Fruit fly (Drosophila melanogaster): ENCODE measurements around the gene CG12483.

CG12483 gene

DNA sequence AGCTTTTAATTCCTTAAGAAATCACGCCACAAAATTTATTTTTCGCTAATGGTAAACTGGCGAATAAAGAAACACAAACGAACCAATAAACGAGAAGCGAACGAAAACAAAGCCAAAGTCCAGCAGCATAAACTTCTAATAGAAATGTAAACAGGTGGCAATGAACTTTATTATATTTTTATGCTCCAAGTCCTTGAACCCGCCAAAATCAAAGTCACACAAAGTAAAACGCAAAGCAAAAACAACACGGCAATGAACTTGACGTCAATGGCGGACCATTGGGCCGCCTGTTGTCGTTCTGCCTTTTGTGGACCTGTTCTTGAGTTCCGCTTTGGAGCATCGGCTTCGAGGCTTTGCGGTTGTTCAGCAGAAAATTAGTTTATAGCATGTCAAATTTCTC lies 36.7 kb upstream of the CG12483 start:
- TF ChIP-seq Mio (GFP tag; optimal IDR thresholded peaks at IDR 0.05) (no peak), jim (GFP tag; optimal IDR thresholded peaks at IDR 0.05) (no peak)

DNA sequence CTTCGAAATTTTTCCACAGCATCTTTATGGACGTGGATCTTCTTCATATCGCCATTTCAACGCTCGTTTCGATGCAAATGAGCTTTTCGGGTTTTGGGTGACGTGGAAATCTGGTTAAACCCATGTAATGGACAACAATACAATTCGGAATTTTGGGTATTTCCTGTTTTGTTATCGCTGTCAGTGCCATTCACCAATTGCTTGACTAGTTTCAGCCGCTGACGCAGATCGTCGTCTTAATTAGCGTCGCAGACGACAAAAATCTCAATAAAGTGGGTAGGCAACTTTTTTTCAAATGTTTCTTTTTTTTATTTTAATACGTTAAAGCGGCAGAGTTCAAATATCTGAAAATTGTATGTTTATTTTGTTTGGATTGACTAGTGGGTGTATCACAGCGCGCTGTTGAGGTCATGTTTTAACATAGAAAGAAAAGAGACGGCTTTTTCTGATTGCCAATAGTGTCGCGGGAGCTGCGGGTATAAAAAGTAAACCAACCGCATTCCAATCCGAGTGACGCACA lies 35.7 kb upstream of the CG12483 start:
- TF ChIP-seq br (GFP tag; optimal IDR thresholded peaks at IDR 0.05) (no peak), Mio (GFP tag; optimal IDR thresholded peaks at IDR 0.05) (no peak), pan (optimal IDR thresholded peaks at IDR 0.05) (no peak), Rel (GFP tag; optimal IDR thresholded peaks at IDR 0.05) (no peak), Rel (tag; optimal IDR thresholded peaks at IDR 0.05) (no peak), Vsx2 (GFP tag; optimal IDR thresholded peaks at IDR 0.05; ENCODE audit: partially characterized antibody) (no peak), CG9705 (GFP tag; optimal IDR thresholded peaks at IDR 0.05) (no peak), h (GFP tag; optimal IDR thresholded peaks at IDR 0.05) (no peak), jim (GFP tag; optimal IDR thresholded peaks at IDR 0.05) (no peak), Dif (GFP tag; optimal IDR thresholded peaks at IDR 0.05; ENCODE audit: partially characterized antibody) (no peak), usp (GFP tag; optimal IDR thresholded peaks at IDR 0.05) (no peak), CrebA (GFP tag; optimal IDR thresholded peaks at IDR 0.05; ENCODE audit: borderline replicate concordance) (no peak), Hnf4 (GFP tag; optimal IDR thresholded peaks at IDR 0.05) (no peak), N (GFP tag; optimal IDR thresholded peaks at IDR 0.05) (no peak), fru (GFP tag; optimal IDR thresholded peaks at IDR 0.05) (no peak)

DNA sequence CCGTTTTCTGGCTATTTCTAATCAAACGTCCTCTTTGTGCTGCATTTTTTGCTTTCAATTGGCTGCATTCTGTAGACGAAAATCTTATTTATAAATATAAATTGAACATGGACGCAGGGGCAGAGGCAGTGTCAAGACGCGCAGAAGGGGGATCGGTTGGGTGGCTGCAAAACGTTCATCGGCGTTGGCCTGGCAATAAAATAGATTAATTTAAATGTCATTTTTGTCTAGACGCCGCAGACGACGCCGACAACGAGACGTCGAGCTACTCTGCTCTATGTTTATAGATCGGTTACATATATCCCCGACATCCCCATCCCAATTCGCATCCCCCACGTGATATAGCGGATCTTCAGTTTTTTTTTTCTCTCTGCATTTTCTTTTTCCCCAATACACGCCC lies 35.2 kb upstream of the CG12483 start:
- no peak for TF ChIP-seq fru (GFP tag; optimal IDR thresholded peaks at IDR 0.05)
- TF ChIP-seq Hr78 (GFP tag; optimal IDR thresholded peaks at IDR 0.05): no peak
- no peak for TF ChIP-seq dmrt93B (GFP tag; optimal IDR thresholded peaks at IDR 0.05)
- TF ChIP-seq Dfd (GFP tag; optimal IDR thresholded peaks at IDR 0.05): no peak
- no peak for TF ChIP-seq pan (optimal IDR thresholded peaks at IDR 0.05)
- no peak for TF ChIP-seq GATAd (GFP tag; optimal IDR thresholded peaks at IDR 0.05)
- TF ChIP-seq rgr (GFP tag; optimal IDR thresholded peaks at IDR 0.05): no peak
- no peak for TF ChIP-seq CG9705 (GFP tag; optimal IDR thresholded peaks at IDR 0.05)
- no peak for TF ChIP-seq OdsH (GFP tag; optimal IDR thresholded peaks at IDR 0.05)
- TF ChIP-seq CG32264 (GFP tag; optimal IDR thresholded peaks at IDR 0.05): no peak
- TF ChIP-seq HLH106 (tag; optimal IDR thresholded peaks at IDR 0.05): no peak
- no peak for TF ChIP-seq ey (GFP tag; optimal IDR thresholded peaks at IDR 0.05)
- TF ChIP-seq woc (GFP tag; optimal IDR thresholded peaks at IDR 0.05): no peak
- no peak for TF ChIP-seq usp (GFP tag; optimal IDR thresholded peaks at IDR 0.05)
- TF ChIP-seq Myc (optimal IDR thresholded peaks at IDR 0.05): no peak
- no peak for TF ChIP-seq Sp1 (GFP tag; optimal IDR thresholded peaks at IDR 0.05)
- TF ChIP-seq lola (GFP tag; optimal IDR thresholded peaks at IDR 0.05): no peak
- no peak for TF ChIP-seq Jra (GFP tag; optimal IDR thresholded peaks at IDR 0.05)

DNA sequence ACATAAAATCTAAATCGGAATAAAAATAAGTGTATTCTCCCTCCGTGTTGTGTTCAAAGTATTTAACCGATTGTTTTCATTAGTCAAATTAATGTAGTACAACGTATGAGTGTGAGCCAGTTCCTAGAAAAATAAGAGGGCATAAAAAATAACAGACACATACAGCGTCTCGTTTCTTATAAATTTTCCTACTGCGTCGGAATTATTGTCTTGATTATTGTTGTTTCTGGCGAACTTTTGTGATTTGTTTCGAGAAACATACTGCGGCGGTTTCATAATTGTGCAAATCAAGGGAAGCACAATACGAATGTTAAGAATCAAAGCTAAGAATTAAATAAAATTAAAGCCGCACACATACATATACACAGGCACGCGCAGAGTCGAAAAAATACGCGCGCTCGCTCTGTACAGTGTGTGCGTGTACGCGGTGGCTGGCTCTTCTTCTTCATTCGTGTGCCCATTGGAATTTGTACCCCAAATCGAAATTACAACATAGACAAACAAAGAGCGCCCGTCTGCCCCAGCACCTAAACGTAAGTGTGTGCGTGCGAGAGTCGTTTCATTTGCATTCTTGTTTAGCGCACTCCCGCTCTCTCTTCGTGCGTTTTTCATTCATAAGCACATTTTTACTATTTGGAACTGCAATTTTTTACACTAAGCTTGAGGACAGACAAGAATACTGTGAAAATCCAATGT lies 34.0 kb upstream of the CG12483 start:
- TF ChIP-seq h (GFP tag; optimal IDR thresholded peaks at IDR 0.05): no peak
- no peak for TF ChIP-seq OdsH (GFP tag; optimal IDR thresholded peaks at IDR 0.05)
- no peak for TF ChIP-seq dl (GFP tag; optimal IDR thresholded peaks at IDR 0.05; ENCODE audit: insufficient read depth in 1 of 2, partially characterized antibody in 2 of 2)
- TF ChIP-seq Hnf4 (GFP tag; optimal IDR thresholded peaks at IDR 0.05): peak; percentile 64
- TF ChIP-seq Rel (GFP tag; optimal IDR thresholded peaks at IDR 0.05): no peak
- TF ChIP-seq Rel (tag; optimal IDR thresholded peaks at IDR 0.05): peak; percentile 36
- no peak for TF ChIP-seq GATAd (GFP tag; optimal IDR thresholded peaks at IDR 0.05)
- no peak for TF ChIP-seq Myc (optimal IDR thresholded peaks at IDR 0.05)
- no peak for TF ChIP-seq CrebA (GFP tag; optimal IDR thresholded peaks at IDR 0.05; ENCODE audit: borderline replicate concordance)
- peak; percentile 2 for TF ChIP-seq N (GFP tag; optimal IDR thresholded peaks at IDR 0.05)
- no peak for TF ChIP-seq Abd-B (GFP tag; optimal IDR thresholded peaks at IDR 0.05)
- TF ChIP-seq sv (GFP tag; optimal IDR thresholded peaks at IDR 0.05): no peak
- no peak for TF ChIP-seq woc (GFP tag; optimal IDR thresholded peaks at IDR 0.05)
- TF ChIP-seq sage (GFP tag; optimal IDR thresholded peaks at IDR 0.05): no peak
- TF ChIP-seq Sp1 (GFP tag; optimal IDR thresholded peaks at IDR 0.05): no peak
- no peak for TF ChIP-seq HLH106 (tag; optimal IDR thresholded peaks at IDR 0.05)
- no peak for TF ChIP-seq Dif (GFP tag; optimal IDR thresholded peaks at IDR 0.05; ENCODE audit: partially characterized antibody)
- TF ChIP-seq ey (GFP tag; optimal IDR thresholded peaks at IDR 0.05): no peak
- TF ChIP-seq foxo (GFP tag; optimal IDR thresholded peaks at IDR 0.05): no peak
- TF ChIP-seq Hr78 (GFP tag; optimal IDR thresholded peaks at IDR 0.05): no peak

All from whole organism, wandering third instar larva.